Worm (Caenorhabditis elegans) whole organism, L1 larva: ENCODE measurements around the gene pals-18.

Experiments
- blmp-1 ChIP-seq: fragments of 150-350 bp; optimal IDR thresholded peaks from 2 replicates; lab custom pipeline; 2014; ENCODE audit warnings: missing biosample characterization, missing genetic modification characterization
- ceh-82 ChIP-seq, 3 experiments: fragments of 150-350 bp in 1 of 3; sonication (generic microtip) in 2 of 3; optimal IDR thresholded peaks; 2 replicates each; lab custom pipeline; 2014 to 2017; ENCODE audit warnings: missing biosample characterization in 3 of 3, missing genetic modification characterization in 3 of 3
- lir-3 ChIP-seq: sonication (generic microtip); optimal IDR thresholded peaks from 2 replicates; lab custom pipeline; 2016; ENCODE audit warnings: mild to moderate bottlenecking, missing genetic modification characterization, moderate library complexity, missing compliant biosample characterization; ENCODE audit not compliant: poor library complexity
- nhr-237 ChIP-seq: fragments of 150-350 bp; optimal IDR thresholded peaks from 2 replicates; lab custom pipeline; 2014; ENCODE audit warnings: missing biosample characterization, missing genetic modification characterization
- pqm-1 ChIP-seq: sonication (generic microtip); optimal IDR thresholded peaks from 3 replicates; lab custom pipeline; 2017; ENCODE audit warnings: missing biosample characterization, missing genetic modification characterization

ce11 chrIII:1419700-1420356 lies 16.6 kb downstream of the pals-18 start:
- no peak for TF ChIP-seq pqm-1 (tag; lab: Kevin White, UChicago)
- TF ChIP-seq blmp-1 (tag; lab: Kevin White, UChicago), result no peak
- TF ChIP-seq nhr-237 (tag; lab: Kevin White, UChicago), result no peak
- TF ChIP-seq lir-3, result no peak
- TF ChIP-seq ceh-82 (tag; optimal IDR thresholded peaks at IDR 0.05; lab: Kevin White, UChicago), result peak in 1 of 3 experiments; percentile 11
